Worm (Caenorhabditis elegans) whole organism, early embryonic: ENCODE data around the gene C24H11.5.

Source experiments
- F13C5.2 ChIP-seq: sonication (generic microtip); optimal IDR thresholded peaks from 2 replicates; lab custom pipeline; 2017; ENCODE audit warnings: mild to moderate bottlenecking, missing genetic modification characterization, inconsistent platforms, missing compliant biosample characterization
- aly-1 ChIP-seq: sonication (generic microtip); optimal IDR thresholded peaks from 2 replicates; lab custom pipeline; 2016; ENCODE audit warnings: missing genetic modification characterization, missing compliant biosample characterization
- ama-1 ChIP-seq: fragments of 150-350 bp; optimal IDR thresholded peaks from 2 replicates; lab custom pipeline; 2014
- ceh-36 ChIP-seq: sonication (generic microtip); optimal IDR thresholded peaks from 2 replicates; lab custom pipeline; 2016; ENCODE audit warnings: missing genetic modification characterization, inconsistent platforms, missing compliant biosample characterization
- ets-7 ChIP-seq: sonication (generic microtip); optimal IDR thresholded peaks from 2 replicates; lab custom pipeline; 2016; ENCODE audit warnings: missing genotype, missing genetic modification characterization, missing compliant biosample characterization
- flt-1 ChIP-seq: fragments of 200-800 bp; sonication (Bioruptor generic); IDR thresholded peaks from 2 replicates; pipeline ENCODE4 v1.3.6; 2022; ENCODE audit warnings: missing genetic modification characterization, missing compliant biosample characterization
- hmbx-1 ChIP-seq: sonication (generic microtip); optimal IDR thresholded peaks from 2 replicates; lab custom pipeline; 2016; ENCODE audit warnings: mild to moderate bottlenecking, missing genetic modification characterization, missing compliant biosample characterization
- hmg-4 ChIP-seq: fragments of 200-800 bp; sonication (Bioruptor generic); optimal IDR thresholded peaks from 2 replicates; lab custom pipeline; 2018; ENCODE audit warnings: mild to moderate bottlenecking, missing genetic modification characterization, missing compliant biosample characterization
- hnd-1 ChIP-seq: sonication (generic microtip); optimal IDR thresholded peaks from 2 replicates; lab custom pipeline; 2016; ENCODE audit warnings: missing genetic modification characterization, missing compliant biosample characterization
- pes-1 ChIP-seq: fragments of 200-800 bp; sonication (Bioruptor generic); IDR thresholded peaks from 2 replicates; pipeline ENCODE4 v1.3.6; 2022; ENCODE audit warnings: missing genetic modification reagents, missing genetic modification characterization, missing compliant biosample characterization
- scrt-1 ChIP-seq: fragments of 200-800 bp; sonication (Bioruptor generic); IDR thresholded peaks from 2 replicates; pipeline ENCODE4 v1.3.6; 2022; ENCODE audit warnings: missing genetic modification characterization, missing compliant biosample characterization
- tbx-37 ChIP-seq: fragments of 200-800 bp; sonication (Bioruptor generic); conservative IDR thresholded peaks from 2 replicates; pipeline ENCODE4 v1.3.6; 2022; ENCODE audit warnings: missing genetic modification reagents, missing genetic modification characterization, missing compliant biosample characterization
- tra-4 ChIP-seq: sonication (generic microtip); optimal IDR thresholded peaks from 2 replicates; lab custom pipeline; 2017; ENCODE audit warnings: missing genetic modification characterization, missing compliant biosample characterization

DNA sequence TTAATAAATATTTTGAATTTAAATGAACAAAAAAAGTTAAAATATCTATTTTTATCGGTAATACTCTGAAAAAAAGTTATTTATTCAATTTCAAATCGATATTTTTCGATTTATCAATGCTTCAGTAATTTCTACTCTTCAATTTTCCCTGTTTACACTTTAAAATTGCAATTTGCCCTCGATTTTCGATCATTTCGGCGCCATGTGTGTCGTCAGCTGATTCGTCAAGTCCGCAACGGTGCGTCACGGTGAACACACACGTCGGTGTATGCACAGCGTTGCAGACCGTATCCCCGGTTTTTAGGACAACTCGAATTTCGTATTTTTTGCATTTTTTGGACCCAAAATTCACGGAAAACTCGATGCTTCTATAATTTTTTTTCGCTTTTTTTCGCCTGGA lies 43.2 kb downstream of the C24H11.5 start, which contains the start of gene C18D11.3:
- TF ChIP-seq pes-1 (GFP tag; lab: Robert Waterston, UW) (no peak), flt-1 (no peak), ama-1 (lab: Kevin White, UChicago) (no peak), ceh-36 (tag; lab: Kevin White, UChicago) (no peak), scrt-1 (GFP tag; lab: Robert Waterston, UW) (no peak), hnd-1 (tag; lab: Kevin White, UChicago) (no peak), hmg-4 (GFP tag; lab: Kevin White, UChicago) (no peak), tra-4 (no peak), F13C5.2 (peak; percentile 64), tbx-37 (GFP tag; lab: Robert Waterston, UW) (no peak), aly-1 (no peak), ets-7 (no peak), hmbx-1 (no peak)
